Fruit fly (Drosophila melanogaster): Measurements from ENCODE around the gene dec.

Gene dec

DNA sequence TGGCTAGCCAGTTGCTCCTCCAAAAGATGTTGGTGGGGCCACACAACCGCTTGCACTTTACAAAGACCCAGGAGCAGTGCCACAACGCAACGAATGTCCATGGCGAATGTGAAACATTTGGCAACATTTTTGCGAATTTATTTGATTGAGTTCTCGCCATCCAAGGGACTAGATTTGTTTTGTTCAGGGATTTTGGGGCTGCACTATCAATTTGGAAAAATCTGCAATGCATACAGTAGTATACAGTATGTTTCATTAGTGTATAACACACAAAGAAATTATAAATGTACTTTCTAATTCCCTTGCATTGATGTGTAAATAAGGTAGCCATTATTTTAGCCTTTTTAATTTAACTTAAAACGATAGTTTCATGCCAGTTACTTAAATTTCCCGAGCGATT is 5.7 kb upstream of the dec start, which contains the start of gene Ir7d:
Gene Ir7d (minus strand): TSS at position 101 of the 400 bp plus-strand sequence.
- no peak for TF ChIP-seq pad (GFP tag; optimal IDR thresholded peaks at IDR 0.05)
- no peak for TF ChIP-seq kay (GFP tag; ENCODE audit: borderline replicate concordance)
- TF ChIP-seq Mnt (GFP tag; optimal IDR thresholded peaks at IDR 0.05) = no peak
- no peak for TF ChIP-seq CG11617 (GFP tag; optimal IDR thresholded peaks at IDR 0.05)
- TF ChIP-seq CG33017 (tag; optimal IDR thresholded peaks at IDR 0.05) = no peak
- TF ChIP-seq Hr96 (GFP tag; optimal IDR thresholded peaks at IDR 0.05) = no peak
- no peak for TF ChIP-seq Crg-1 (GFP tag; optimal IDR thresholded peaks at IDR 0.05)
- no peak for TF ChIP-seq CG5204 (GFP tag; optimal IDR thresholded peaks at IDR 0.05)
- no peak for TF ChIP-seq bab1 (GFP tag; optimal IDR thresholded peaks at IDR 0.05)
- no peak for TF ChIP-seq ovo (GFP tag; optimal IDR thresholded peaks at IDR 0.05)
- TF ChIP-seq CG12768 (GFP tag; optimal IDR thresholded peaks at IDR 0.05) = no peak
- no peak for TF ChIP-seq Clk (GFP tag; optimal IDR thresholded peaks at IDR 0.05)
- TF ChIP-seq CG7045 (GFP tag; optimal IDR thresholded peaks at IDR 0.05) = no peak
- TF ChIP-seq CG14711 (tag; optimal IDR thresholded peaks at IDR 0.05) = no peak
- no peak for TF ChIP-seq tj (GFP tag; optimal IDR thresholded peaks at IDR 0.05)
- no peak for TF ChIP-seq toe (GFP tag; optimal IDR thresholded peaks at IDR 0.05)

DNA sequence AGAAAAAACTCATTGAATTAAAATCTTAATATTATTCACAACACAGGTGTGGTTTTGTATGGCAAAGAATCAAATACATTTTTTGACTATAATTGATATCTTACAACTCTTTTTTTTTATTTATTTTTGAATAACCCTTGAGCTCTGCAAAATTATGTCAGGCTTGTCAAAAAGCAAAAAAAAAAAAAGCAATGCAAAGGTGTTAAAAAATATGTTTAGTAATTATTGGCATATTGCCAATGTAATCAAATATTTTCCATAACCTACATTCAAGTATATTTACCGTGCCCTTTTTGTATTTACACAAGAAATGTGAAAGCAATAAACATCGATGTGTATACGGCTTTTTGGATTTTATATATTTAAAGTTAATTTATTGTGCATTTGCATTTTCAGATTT is 1.1 kb upstream of the dec start, which contains the start of gene Ir7c:
Gene Ir7c (plus strand): TSS at position 301 of the 400 bp plus-strand sequence.
- TF ChIP-seq tj (GFP tag; optimal IDR thresholded peaks at IDR 0.05) (no peak), Crg-1 (GFP tag; optimal IDR thresholded peaks at IDR 0.05) (no peak), CG7101 (tag; optimal IDR thresholded peaks at IDR 0.05) (no peak), CG7045 (GFP tag; optimal IDR thresholded peaks at IDR 0.05) (no peak), Mnt (GFP tag; optimal IDR thresholded peaks at IDR 0.05) (no peak), cnc (optimal IDR thresholded peaks at IDR 0.05) (no peak), CG14711 (tag; optimal IDR thresholded peaks at IDR 0.05) (no peak), Hr96 (GFP tag; optimal IDR thresholded peaks at IDR 0.05) (no peak)

DNA sequence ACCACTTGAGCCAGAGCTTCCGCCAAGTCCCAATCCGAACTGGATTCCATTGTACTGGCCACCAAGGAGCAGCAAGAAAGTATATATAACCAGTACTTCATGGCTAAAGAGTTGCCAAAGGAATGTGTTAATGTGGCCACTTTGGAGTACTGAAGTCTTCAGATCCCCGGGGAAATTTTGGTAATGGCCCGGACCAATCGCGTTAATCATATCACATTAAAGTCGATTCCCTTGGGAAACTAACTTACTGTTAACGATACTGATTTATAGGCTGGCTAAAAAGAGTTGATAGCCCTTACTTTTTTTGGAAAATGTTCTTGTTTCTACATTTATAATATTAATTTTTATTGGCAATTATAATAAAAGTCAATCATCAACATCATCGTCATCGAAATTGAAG is 6.2 kb downstream of the dec start, which contains the start of gene Ir7b:
Gene Ir7b (minus strand): TSS at position 101 of the 400 bp plus-strand sequence.
- TF ChIP-seq CG11617 (GFP tag; optimal IDR thresholded peaks at IDR 0.05) (no peak), CG12768 (GFP tag; optimal IDR thresholded peaks at IDR 0.05) (no peak), CG33017 (tag; optimal IDR thresholded peaks at IDR 0.05) (no peak), CG1620 (GFP tag; optimal IDR thresholded peaks at IDR 0.05) (no peak), bab1 (GFP tag; optimal IDR thresholded peaks at IDR 0.05) (no peak), Clk (GFP tag; optimal IDR thresholded peaks at IDR 0.05) (no peak), ovo (GFP tag; optimal IDR thresholded peaks at IDR 0.05) (no peak), cnc (optimal IDR thresholded peaks at IDR 0.05) (no peak), kay (GFP tag; ENCODE audit: borderline replicate concordance) (no peak), Crg-1 (GFP tag; optimal IDR thresholded peaks at IDR 0.05) (no peak), tj (GFP tag; optimal IDR thresholded peaks at IDR 0.05) (no peak), Mnt (GFP tag; optimal IDR thresholded peaks at IDR 0.05) (no peak), CG7101 (tag; optimal IDR thresholded peaks at IDR 0.05) (no peak), CG14711 (tag; optimal IDR thresholded peaks at IDR 0.05) (no peak), pad (GFP tag; optimal IDR thresholded peaks at IDR 0.05) (no peak), CG7045 (GFP tag; optimal IDR thresholded peaks at IDR 0.05) (no peak), cic (GFP tag; optimal IDR thresholded peaks at IDR 0.05) (no peak), toe (GFP tag; optimal IDR thresholded peaks at IDR 0.05) (no peak), CG5204 (GFP tag; optimal IDR thresholded peaks at IDR 0.05) (no peak), Hr96 (GFP tag; optimal IDR thresholded peaks at IDR 0.05) (no peak)

DNA sequence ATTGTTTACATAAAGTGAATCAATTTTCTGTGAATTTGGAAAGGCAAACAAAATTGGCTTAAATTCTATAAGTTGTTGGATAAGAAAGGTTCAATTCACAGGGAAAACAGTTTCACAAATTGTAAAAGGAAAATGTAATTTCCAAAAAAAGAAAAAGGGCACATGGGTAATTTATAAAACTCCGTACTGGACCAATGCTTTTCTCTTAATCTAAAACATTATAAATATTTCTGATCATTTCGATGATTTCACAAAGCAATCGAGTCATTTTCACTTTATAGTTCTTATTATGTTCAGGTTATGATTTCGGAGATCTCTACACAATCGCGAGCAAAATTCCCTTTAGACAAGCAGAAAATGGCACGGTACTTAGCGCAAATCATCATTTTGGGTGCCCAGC is 15.1 kb downstream of the dec start, which contains the start of gene CG1409:
Gene CG1409 (plus strand): TSS at position 301 of the 400 bp plus-strand sequence.
- TF ChIP-seq kay (GFP tag; ENCODE audit: borderline replicate concordance) = no peak
- no peak for TF ChIP-seq bab1 (GFP tag; optimal IDR thresholded peaks at IDR 0.05)

DNA sequence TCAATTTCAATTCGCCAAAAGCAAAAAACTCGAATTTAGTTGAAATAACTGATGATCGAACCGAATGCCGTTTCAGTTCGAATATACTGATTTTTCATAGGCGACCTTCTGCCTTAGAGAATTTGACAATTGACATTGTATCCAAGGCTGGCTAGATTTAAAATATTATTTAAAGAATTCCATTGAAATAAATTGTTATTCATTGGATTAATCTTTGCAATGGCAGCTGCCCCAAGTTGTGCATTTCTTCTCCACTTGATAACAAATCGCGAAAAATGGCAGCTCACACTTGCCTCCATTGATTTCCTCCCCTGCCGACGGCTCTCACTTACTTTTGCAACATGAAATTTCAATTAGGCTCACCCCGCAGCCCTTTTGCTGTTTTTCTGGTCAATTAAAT is 18.9 kb downstream of the dec start, which contains the start of gene CG10920:
Gene CG10920 (minus strand): TSS at position 101 of the 400 bp plus-strand sequence.
- TF ChIP-seq tj (GFP tag; optimal IDR thresholded peaks at IDR 0.05) = no peak
- no peak for TF ChIP-seq Crg-1 (GFP tag; optimal IDR thresholded peaks at IDR 0.05)
- TF ChIP-seq Mnt (GFP tag; optimal IDR thresholded peaks at IDR 0.05) = no peak
- TF ChIP-seq CG12768 (GFP tag; optimal IDR thresholded peaks at IDR 0.05) = no peak
- TF ChIP-seq Clk (GFP tag; optimal IDR thresholded peaks at IDR 0.05) = no peak
- TF ChIP-seq CG5204 (GFP tag; optimal IDR thresholded peaks at IDR 0.05) = no peak
- no peak for TF ChIP-seq kay (GFP tag; ENCODE audit: borderline replicate concordance)
- TF ChIP-seq CG14711 (tag; optimal IDR thresholded peaks at IDR 0.05) = no peak
- TF ChIP-seq cnc (optimal IDR thresholded peaks at IDR 0.05) = no peak

DNA sequence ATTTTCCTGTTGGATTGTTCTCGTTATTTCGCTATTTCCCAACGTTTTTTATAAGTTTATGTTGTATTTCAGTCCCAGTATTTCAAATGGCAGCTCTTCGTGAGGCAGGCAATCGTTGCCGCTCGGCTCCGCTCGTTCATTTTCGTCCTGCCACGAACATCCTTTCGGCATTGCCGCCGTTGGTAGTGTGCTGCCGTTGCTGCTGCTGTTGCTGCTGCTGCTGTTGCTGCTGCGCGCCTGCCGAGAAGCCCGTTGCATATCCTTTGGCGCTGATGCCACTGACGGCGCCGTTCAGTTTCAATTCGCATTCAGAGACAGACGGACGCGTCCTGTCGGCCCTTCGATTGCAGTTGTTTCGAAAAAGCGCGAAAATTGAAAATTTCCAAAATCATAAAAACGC is 47.1 kb downstream of the dec start, which contains the start of gene CARPA:
Gene CARPA (plus strand): TSS at position 301 of the 400 bp plus-strand sequence.
- TF ChIP-seq Hr96 (GFP tag; optimal IDR thresholded peaks at IDR 0.05) (no peak), Mnt (GFP tag; optimal IDR thresholded peaks at IDR 0.05) (no peak), CG5204 (GFP tag; optimal IDR thresholded peaks at IDR 0.05) (no peak)

DNA sequence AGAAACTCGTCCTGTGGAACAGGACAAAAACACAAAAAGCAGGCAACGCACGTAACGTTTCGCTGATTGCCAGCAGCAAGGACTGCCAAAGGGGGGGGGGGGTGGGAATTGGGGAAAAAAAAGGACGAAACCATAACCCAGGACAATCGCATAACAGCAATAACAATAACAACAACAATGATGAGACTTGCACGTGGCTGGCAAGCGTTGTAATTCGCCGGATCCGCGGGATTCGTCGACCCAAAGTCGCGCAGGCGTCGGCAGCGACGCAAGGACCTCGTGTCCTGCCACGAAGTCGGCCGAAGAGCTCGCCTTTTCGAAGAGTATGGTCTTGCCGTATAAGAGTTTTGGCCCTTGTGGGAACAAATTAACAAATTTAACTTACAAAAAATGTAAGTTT is 47.7 kb downstream of the dec start:
- TF ChIP-seq cnc (optimal IDR thresholded peaks at IDR 0.05) = no peak
- TF ChIP-seq kay (GFP tag; ENCODE audit: borderline replicate concordance) = no peak
- TF ChIP-seq pad (GFP tag; optimal IDR thresholded peaks at IDR 0.05) = no peak
- TF ChIP-seq CG5204 (GFP tag; optimal IDR thresholded peaks at IDR 0.05) = no peak
- TF ChIP-seq Mnt (GFP tag; optimal IDR thresholded peaks at IDR 0.05) = no peak
- TF ChIP-seq CG1620 (GFP tag; optimal IDR thresholded peaks at IDR 0.05) = no peak
- TF ChIP-seq Crg-1 (GFP tag; optimal IDR thresholded peaks at IDR 0.05) = no peak

All from whole organism, adult.